Fruit fly (Drosophila melanogaster) whole organism, embryonic: ENCODE measurements around the gene dbo.

ENCODE experiments used
- Ada2b ChIP-seq: fragments of 200-800 bp; sonication (Bioruptor generic); IDR thresholded peaks from 2 replicates; pipeline ENCODE4 v1.3.6; 2022; ENCODE audit warnings: missing biosample characterization, missing genetic modification characterization
- Atf3 ChIP-seq: fragments of 200-800 bp; sonication (Bioruptor generic); optimal IDR thresholded peaks from 3 replicates; lab custom pipeline; 2016; ENCODE audit warnings: missing biosample characterization, missing genetic modification characterization
- B-H2 ChIP-seq: fragments of 200-800 bp; sonication (Bioruptor generic); optimal IDR thresholded peaks from 2 replicates; lab custom pipeline; 2018; ENCODE audit warnings: missing biosample characterization, mild to moderate bottlenecking, missing genetic modification characterization
- Bgb ChIP-seq: fragments of 200-800 bp; sonication (Bioruptor generic); IDR thresholded peaks from 2 replicates; pipeline ENCODE4 v1.3.6; 2022; ENCODE audit warnings: missing biosample characterization, missing genetic modification characterization; ENCODE audit not compliant: partially characterized antibody
- CG1024 ChIP-seq: fragments of 200-800 bp; sonication (Bioruptor generic); IDR thresholded peaks from 2 replicates; pipeline ENCODE4 v1.3.6; 2022; ENCODE audit warnings: missing biosample characterization, missing genetic modification characterization
- CG12155 ChIP-seq: fragments of 200-800 bp; sonication (Bioruptor generic); optimal IDR thresholded peaks from 3 replicates; lab custom pipeline; 2016; ENCODE audit warnings: missing biosample characterization, missing genetic modification characterization
- CG12659 ChIP-seq: fragments of 200-800 bp; sonication (Bioruptor generic); optimal IDR thresholded peaks from 3 replicates; lab custom pipeline; 2017; ENCODE audit warnings: mild to moderate bottlenecking, missing biosample characterization, missing genetic modification reagents, missing genetic modification characterization
- CG14441 ChIP-seq: fragments of 200-800 bp; sonication (Bioruptor generic); IDR thresholded peaks from 2 replicates; pipeline ENCODE4 v1.3.6; 2022; ENCODE audit warnings: missing biosample characterization, missing genetic modification characterization
- CG14667 ChIP-seq: fragments of 200-800 bp; sonication (Bioruptor generic); IDR thresholded peaks from 2 replicates; pipeline ENCODE4 v1.3.6; 2022; ENCODE audit warnings: missing biosample characterization, missing genetic modification characterization
- CG15479 ChIP-seq: fragments of 200-800 bp; sonication (Bioruptor generic); optimal IDR thresholded peaks from 3 replicates; lab custom pipeline; 2019; ENCODE audit warnings: missing biosample characterization, mild to moderate bottlenecking, missing genetic modification characterization, moderate library complexity
- CG16863 ChIP-seq: fragments of 200-800 bp; sonication (Bioruptor generic); optimal IDR thresholded peaks from 3 replicates; lab custom pipeline; 2016; ENCODE audit warnings: missing biosample characterization, missing genetic modification characterization
- CG17912 ChIP-seq: fragments of 200-800 bp; sonication (Bioruptor generic); optimal IDR thresholded peaks from 2 replicates; lab custom pipeline; 2018; ENCODE audit warnings: missing biosample characterization, mild to moderate bottlenecking, missing genetic modification characterization
- CG2202 ChIP-seq: fragments of 200-800 bp; sonication (Bioruptor generic); optimal IDR thresholded peaks from 2 replicates; lab custom pipeline; 2018; ENCODE audit warnings: missing biosample characterization, mild to moderate bottlenecking, missing genetic modification characterization
- CG2678 ChIP-seq: fragments of 200-800 bp; sonication (Bioruptor generic); optimal IDR thresholded peaks from 3 replicates; lab custom pipeline; 2019; ENCODE audit warnings: missing biosample characterization, mild to moderate bottlenecking, missing genetic modification characterization, moderate library complexity
- CG2889 ChIP-seq: fragments of 200-800 bp; sonication (Bioruptor generic); IDR thresholded peaks from 3 replicates; pipeline ENCODE4 v1.3.6; 2022; ENCODE audit warnings: missing biosample characterization, missing genetic modification characterization
- CG30020 ChIP-seq: fragments of 200-800 bp; optimal IDR thresholded peaks from 2 replicates; lab custom pipeline; 2019; ENCODE audit warnings: missing biosample characterization, mild to moderate bottlenecking, missing genetic modification characterization, moderate library complexity
- CG31441 ChIP-seq: fragments of 200-800 bp; sonication (Bioruptor generic); IDR thresholded peaks from 2 replicates; pipeline ENCODE4 v1.3.6; 2022; ENCODE audit warnings: missing biosample characterization, missing genetic modification characterization
- CG34224 ChIP-seq: fragments of 200-800 bp; sonication (Bioruptor generic); IDR thresholded peaks from 3 replicates; pipeline ENCODE4 v1.3.6; 2022; ENCODE audit warnings: missing biosample characterization, missing genetic modification characterization; ENCODE audit not compliant: partially characterized antibody
- CG3726 ChIP-seq: fragments of 200-800 bp; sonication (Bioruptor generic); IDR thresholded peaks from 3 replicates; pipeline ENCODE4, ENCODE4 v1.3.6; 2022; ENCODE audit warnings: missing biosample characterization, missing genetic modification characterization
- CG6765 ChIP-seq: fragments of 200-800 bp; sonication (Bioruptor generic); optimal IDR thresholded peaks from 3 replicates; lab custom pipeline; 2017; ENCODE audit warnings: missing biosample characterization, mild to moderate bottlenecking, missing genetic modification characterization
- CG7928 ChIP-seq: fragments of 200-800 bp; sonication (Bioruptor generic); optimal IDR thresholded peaks from 2 replicates; lab custom pipeline; 2017; ENCODE audit warnings: missing biosample characterization, mild to moderate bottlenecking, missing genetic modification characterization
- CG8478 ChIP-seq: fragments of >200 bp; optimal IDR thresholded peaks from 2 replicates; lab custom pipeline; 2018
- HLH54F ChIP-seq: fragments of 200-800 bp; sonication (Bioruptor generic); optimal IDR thresholded peaks from 3 replicates; lab custom pipeline; 2016; ENCODE audit warnings: missing biosample characterization, missing genetic modification characterization
- HLHmδ ChIP-seq: fragments of 200-800 bp; sonication (Bioruptor generic); optimal IDR thresholded peaks from 2 replicates; lab custom pipeline; 2018; ENCODE audit warnings: missing biosample characterization, mild to moderate bottlenecking, missing genetic modification characterization, moderate library complexity
- Hr51 ChIP-seq, 2 experiments: fragments of 200-800 bp; sonication (Bioruptor generic); optimal IDR thresholded peaks; 2 replicates in 1 of 2; 3 replicates in 1 of 2; lab custom pipeline; 2016 to 2018; ENCODE audit warnings: missing biosample characterization in 2 of 2, missing genetic modification characterization in 2 of 2, mild to moderate bottlenecking in 1 of 2, moderate library complexity in 1 of 2
- MESR4 ChIP-seq: fragments of 200-800 bp; sonication (Bioruptor generic); optimal IDR thresholded peaks from 2 replicates; lab custom pipeline; 2018; ENCODE audit warnings: missing biosample characterization, mild to moderate bottlenecking, missing genetic modification characterization, moderate library complexity
- Oaz ChIP-seq: fragments of 200-800 bp; sonication (Bioruptor generic); IDR thresholded peaks from 2 replicates; pipeline ENCODE4 v1.3.6; 2022; ENCODE audit warnings: missing biosample characterization, missing genetic modification characterization
- Scr ChIP-seq: fragments of 200-800 bp; sonication (Bioruptor generic); IDR thresholded peaks from 2 replicates; pipeline ENCODE4 v1.3.6; 2022; ENCODE audit warnings: missing biosample characterization, missing genetic modification characterization; ENCODE audit not compliant: partially characterized antibody
- amos ChIP-seq: fragments of 200-800 bp; sonication (Bioruptor generic); IDR thresholded peaks from 2 replicates; pipeline ENCODE4 v1.3.6; 2022; ENCODE audit warnings: missing biosample characterization, missing genetic modification characterization; ENCODE audit not compliant: partially characterized antibody
- ato ChIP-seq: fragments of 200-800 bp; sonication (Bioruptor generic); IDR thresholded peaks from 2 replicates; pipeline ENCODE4 v1.3.6; 2022; ENCODE audit warnings: missing biosample characterization, missing genetic modification characterization; ENCODE audit not compliant: partially characterized antibody
- chm ChIP-seq: fragments of 200-800 bp; sonication (Bioruptor generic); IDR thresholded peaks from 2 replicates; pipeline ENCODE4 v1.3.6; 2022; ENCODE audit warnings: missing biosample characterization, missing genetic modification characterization
- crol ChIP-seq: fragments of 200-800 bp; sonication (Bioruptor generic); IDR thresholded peaks from 2 replicates; pipeline ENCODE4 v1.3.6; 2022; ENCODE audit warnings: missing biosample characterization, missing genetic modification characterization
- cwo ChIP-seq: fragments of 200-800 bp; sonication (Bioruptor generic); optimal IDR thresholded peaks from 3 replicates; lab custom pipeline; 2017; ENCODE audit warnings: missing biosample characterization, missing genetic modification characterization, mild to moderate bottlenecking, moderate library complexity, missing genetic modification reagents
- dati ChIP-seq: fragments of 200-800 bp; sonication (Bioruptor generic); IDR thresholded peaks from 2 replicates; pipeline ENCODE4 v1.3.6; 2022; ENCODE audit warnings: missing biosample characterization, missing genetic modification characterization
- fd96Cb ChIP-seq: fragments of 200-800 bp; sonication (Bioruptor generic); optimal IDR thresholded peaks from 2 replicates; lab custom pipeline; 2018; ENCODE audit warnings: missing biosample characterization, mild to moderate bottlenecking, missing genetic modification characterization, moderate library complexity
- fru ChIP-seq: fragments of >200 bp; optimal IDR thresholded peaks from 2 replicates; lab custom pipeline; 2017
- kay ChIP-seq: fragments of 200-800 bp; sonication (Bioruptor generic); optimal IDR thresholded peaks from 2 replicates; lab custom pipeline; 2016; ENCODE audit warnings: missing biosample characterization, missing genetic modification characterization
- klu ChIP-seq: fragments of 200-800 bp; sonication (Bioruptor generic); IDR thresholded peaks from 2 replicates; pipeline ENCODE4 v1.3.6; 2022; ENCODE audit warnings: missing biosample characterization, missing genetic modification characterization
- mam ChIP-seq: fragments of 200-800 bp; sonication (Bioruptor generic); optimal IDR thresholded peaks from 3 replicates; lab custom pipeline; 2016; ENCODE audit warnings: missing biosample characterization, missing genetic modification characterization
- pzg ChIP-seq: fragments of 200-800 bp; sonication (Bioruptor generic); optimal IDR thresholded peaks from 3 replicates; lab custom pipeline; 2018; ENCODE audit warnings: missing biosample characterization, mild to moderate bottlenecking, missing genetic modification characterization, moderate library complexity
- row ChIP-seq: fragments of 200-800 bp; sonication (Bioruptor generic); IDR thresholded peaks from 3 replicates; pipeline ENCODE4 v1.3.6; 2022; ENCODE audit warnings: missing biosample characterization, missing genetic modification characterization
- run ChIP-seq: fragments of 200-800 bp; sonication (Bioruptor generic); optimal IDR thresholded peaks from 3 replicates; lab custom pipeline; 2018; ENCODE audit warnings: missing biosample characterization, mild to moderate bottlenecking, missing genetic modification characterization
- sd ChIP-seq: fragments of 200-800 bp; sonication (Bioruptor generic); optimal IDR thresholded peaks from 3 replicates; lab custom pipeline; 2018; ENCODE audit warnings: missing biosample characterization, mild to moderate bottlenecking, missing genetic modification characterization, moderate library complexity
- sima ChIP-seq: fragments of 200-800 bp; sonication (Bioruptor generic); optimal IDR thresholded peaks from 2 replicates; lab custom pipeline; 2016; ENCODE audit warnings: missing biosample characterization, missing genetic modification characterization
- slou ChIP-seq: fragments of 200-800 bp; sonication (Bioruptor generic); optimal IDR thresholded peaks from 3 replicates; lab custom pipeline; 2016; ENCODE audit warnings: missing biosample characterization, missing genetic modification characterization
- tin ChIP-seq: fragments of 200-800 bp; sonication (Bioruptor generic); optimal IDR thresholded peaks from 3 replicates; lab custom pipeline; 2016; ENCODE audit warnings: missing biosample characterization, missing genetic modification characterization
- trh ChIP-seq: fragments of 200-800 bp; sonication (Bioruptor generic); optimal IDR thresholded peaks from 2 replicates; lab custom pipeline; 2016; ENCODE audit warnings: missing biosample characterization, missing genetic modification characterization
- wdn ChIP-seq: fragments of 200-800 bp; sonication (Bioruptor generic); IDR thresholded peaks from 2 replicates; pipeline ENCODE4 v1.3.6; 2022; ENCODE audit warnings: missing biosample characterization, missing genetic modification characterization
- zen ChIP-seq: fragments of 200-800 bp; sonication (Bioruptor generic); optimal IDR thresholded peaks from 3 replicates; lab custom pipeline; 2018; ENCODE audit warnings: missing biosample characterization, mild to moderate bottlenecking, missing genetic modification characterization, moderate library complexity

dbo gene

dm6 chr3L:15826985-15827635, 422 bp downstream of the dbo start (continued):
- TF ChIP-seq mam (GFP tag; lab: Kevin White, UChicago): peak; percentile 65
- peak; percentile 1 for TF ChIP-seq trh (GFP tag; lab: Kevin White, UChicago)
- no peak for TF ChIP-seq CG17912 (GFP tag; lab: Kevin White, UChicago)
- TF ChIP-seq run (tag; lab: Kevin White, UChicago): peak; percentile 37
- no peak for TF ChIP-seq sd
- TF ChIP-seq crol: no peak
- TF ChIP-seq CG8478 (lab: Kevin White, UChicago): no peak
- no peak for TF ChIP-seq ato (GFP tag; lab: Robert Waterston, UW)
- TF ChIP-seq HLH54F: peak; percentile 40
- TF ChIP-seq MESR4 (GFP tag; lab: Kevin White, UChicago): peak; percentile 99
- 0 out of 2 replicates have a peak, but pooled peaks have one; percentile 37 for TF ChIP-seq chm
- no peak for TF ChIP-seq sima (GFP tag; lab: Kevin White, UChicago)
- TF ChIP-seq cwo: peak; percentile 90
- TF ChIP-seq amos: no peak
- peak; percentile 5 to 91 for TF ChIP-seq Hr51 (GFP tag; optimal IDR thresholded peaks at IDR 0.05; lab: Kevin White, UChicago)
- TF ChIP-seq CG2889 (GFP tag; lab: Robert Waterston, UW): no peak
- TF ChIP-seq CG7928: no peak
- 0 out of 3 replicates have a peak, but pooled peaks have one; percentile 47 for TF ChIP-seq CG34224 (GFP tag; lab: Robert Waterston, UW)
- TF ChIP-seq tin (GFP tag; lab: Kevin White, UChicago): peak; percentile 55
- TF ChIP-seq CG14667: 0 out of 2 replicates have a peak, but pooled peaks have one; percentile 18
- no peak for TF ChIP-seq dati (GFP tag; lab: Robert Waterston, UW)
- no peak; the same call in 1 of the 2 replicates for TF ChIP-seq Bgb (GFP tag; lab: Robert Waterston, UW)
- peak; percentile 56 for TF ChIP-seq CG12155 (GFP tag; lab: Kevin White, UChicago)
- TF ChIP-seq klu (GFP tag; lab: Robert Waterston, UW): 0 out of 2 replicates have a peak, but pooled peaks have one; percentile 20
- peak; percentile 50 for TF ChIP-seq CG16863 (GFP tag; lab: Kevin White, UChicago)
- peak; percentile 7 for TF ChIP-seq Atf3
- peak; percentile 40 for TF ChIP-seq pzg (GFP tag; lab: Kevin White, UChicago)
- TF ChIP-seq row (GFP tag; lab: Robert Waterston, UW): peak; percentile 53; the same call in 2 of the 3 replicates
- TF ChIP-seq Oaz (GFP tag; lab: Robert Waterston, UW): 0 out of 2 replicates have a peak, but pooled peaks have one; percentile 43
- TF ChIP-seq CG1024 (GFP tag; lab: Robert Waterston, UW): no peak
- no peak for TF ChIP-seq CG30020 (tag; lab: Kevin White, UChicago)
- TF ChIP-seq CG2202 (tag; lab: Kevin White, UChicago): no peak
- TF ChIP-seq CG2678 (tag; lab: Kevin White, UChicago): peak; percentile 94
- TF ChIP-seq CG12659: peak; percentile 91
- TF ChIP-seq Scr (GFP tag; lab: Robert Waterston, UW): peak; percentile 10; the same call in 1 of the 2 replicates
- no peak for TF ChIP-seq HLHmδ
- TF ChIP-seq CG14441 (GFP tag; lab: Robert Waterston, UW): peak; percentile 68
- peak; percentile 25 for TF ChIP-seq CG15479 (GFP tag; lab: Kevin White, UChicago)
- no peak for TF ChIP-seq CG3726 (GFP tag; lab: Robert Waterston, UW)
- TF ChIP-seq CG31441: peak; percentile 82
- TF ChIP-seq kay (GFP tag; lab: Kevin White, UChicago): peak; percentile 23
- peak; percentile 90 for TF ChIP-seq B-H2 (GFP tag; lab: Kevin White, UChicago)
- 0 out of 2 replicates have a peak, but pooled peaks have one; percentile 3 for TF ChIP-seq wdn
- TF ChIP-seq fru (lab: Kevin White, UChicago): no peak
- TF ChIP-seq slou (GFP tag; lab: Kevin White, UChicago): no peak
- peak; percentile 51 for TF ChIP-seq Ada2b (GFP tag; lab: Robert Waterston, UW)
- TF ChIP-seq CG6765 (GFP tag; lab: Kevin White, UChicago): peak; percentile 88
- peak; percentile 72 for TF ChIP-seq fd96Cb (tag; lab: Kevin White, UChicago)
- TF ChIP-seq zen (tag; lab: Kevin White, UChicago): peak; percentile 31
